Worm (Caenorhabditis elegans) whole organism, L4/young adult: ENCODE measurements around the gene ckb-3.

Experiments
- dao-5 ChIP-seq: sonication (generic microtip); optimal IDR thresholded peaks from 2 replicates; lab custom pipeline; 2016; ENCODE audit warnings: missing genotype, missing genetic modification characterization, moderate library complexity, missing compliant biosample characterization
- him-1 ChIP-seq: sonication (generic microtip); optimal IDR thresholded peaks from 2 replicates; lab custom pipeline; 2016; ENCODE audit warnings: missing genotype, missing genetic modification reagents, missing genetic modification characterization, missing compliant biosample characterization

DNA sequence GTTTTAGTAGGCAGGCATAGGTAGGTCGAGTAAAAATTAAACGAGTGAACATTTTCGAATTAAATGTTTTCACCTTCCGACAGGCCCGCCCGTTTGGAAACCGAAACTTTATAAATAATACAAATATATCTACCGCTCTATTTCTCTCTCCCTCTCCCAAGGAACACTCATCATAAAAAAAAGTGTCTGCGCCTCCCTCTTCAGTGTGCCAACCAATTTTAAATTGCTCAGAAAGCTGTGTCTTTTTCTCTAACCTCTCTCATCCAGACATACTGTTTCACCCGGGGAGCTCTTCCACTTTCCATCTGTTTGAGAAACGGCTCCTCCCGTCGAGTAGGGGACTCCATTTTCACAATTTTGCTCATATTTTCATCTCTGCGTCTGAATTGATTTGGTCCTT is 47.6 kb upstream of the ckb-3 start:
- TF ChIP-seq him-1 (tag; lab: Kevin White, UChicago) (no peak), dao-5 (tag; lab: Kevin White, UChicago) (no peak)
